Fruit fly (Drosophila melanogaster) whole organism, embryonic: ENCODE data around the gene CG5986.

Source experiments
- Ada2b ChIP-seq: fragments of 200-800 bp; sonication (Bioruptor generic); IDR thresholded peaks from 2 replicates; pipeline ENCODE4 v1.3.6; 2022; ENCODE audit warnings: missing biosample characterization, missing genetic modification characterization
- Adf1 ChIP-seq: fragments of 200-800 bp; sonication (Bioruptor generic); IDR thresholded peaks from 2 replicates; pipeline ENCODE4 v1.3.6; 2022; ENCODE audit warnings: missing biosample characterization, missing genetic modification characterization
- BEAF-32 ChIP-seq: fragments of 200-800 bp; sonication (Bioruptor generic); optimal IDR thresholded peaks from 3 replicates; lab custom pipeline; 2017; ENCODE audit warnings: missing biosample characterization, missing genetic modification characterization, mild to moderate bottlenecking, moderate library complexity, missing genetic modification reagents
- Blimp-1 ChIP-seq: fragments of 200-800 bp; sonication (Bioruptor generic); optimal IDR thresholded peaks from 3 replicates; lab custom pipeline; 2018; ENCODE audit warnings: missing biosample characterization, missing genetic modification characterization, mild to moderate bottlenecking, moderate library complexity, missing genetic modification reagents
- CG11456 ChIP-seq: fragments of 200-800 bp; sonication (Bioruptor generic); IDR thresholded peaks from 3 replicates; pipeline ENCODE4 v1.3.6; 2022; ENCODE audit warnings: missing biosample characterization, missing genetic modification characterization
- CG11504 ChIP-seq: fragments of 200-800 bp; sonication (Bioruptor generic); optimal IDR thresholded peaks from 3 replicates; lab custom pipeline; 2019; ENCODE audit warnings: missing biosample characterization, mild to moderate bottlenecking, missing genetic modification characterization, moderate library complexity
- CG12071 ChIP-seq: fragments of 200-800 bp; sonication (Bioruptor generic); optimal IDR thresholded peaks from 3 replicates; lab custom pipeline; 2018; ENCODE audit warnings: missing biosample characterization, mild to moderate bottlenecking, missing genetic modification characterization
- CG13894 ChIP-seq: fragments of 200-800 bp; sonication (Bioruptor generic); optimal IDR thresholded peaks from 3 replicates; lab custom pipeline; 2018; ENCODE audit warnings: missing biosample characterization, mild to moderate bottlenecking, missing genetic modification characterization, moderate library complexity
- CG15011 ChIP-seq: fragments of 200-800 bp; sonication (Bioruptor generic); optimal IDR thresholded peaks from 3 replicates; lab custom pipeline; 2018; ENCODE audit warnings: missing biosample characterization, mild to moderate bottlenecking, missing genetic modification characterization
- CG15269 ChIP-seq: fragments of 200-800 bp; sonication (Bioruptor generic); optimal IDR thresholded peaks from 2 replicates; lab custom pipeline; 2018; ENCODE audit warnings: missing biosample characterization, mild to moderate bottlenecking, missing genetic modification characterization, moderate library complexity
- CG15514 ChIP-seq: fragments of 200-800 bp; sonication (Bioruptor generic); optimal IDR thresholded peaks from 3 replicates; lab custom pipeline; 2017; ENCODE audit warnings: missing biosample characterization, missing genetic modification characterization, mild to moderate bottlenecking, moderate library complexity, missing genetic modification reagents
- CG1647 ChIP-seq: fragments of 200-800 bp; sonication (Bioruptor generic); optimal IDR thresholded peaks from 3 replicates; lab custom pipeline; 2016; ENCODE audit warnings: missing biosample characterization, missing genetic modification characterization
- CG17829 ChIP-seq: fragments of 200-800 bp; optimal IDR thresholded peaks from 2 replicates; lab custom pipeline; 2019; ENCODE audit warnings: missing biosample characterization, mild to moderate bottlenecking, missing genetic modification characterization, moderate library complexity
- CG18599 ChIP-seq: fragments of 200-800 bp; sonication (Bioruptor generic); optimal IDR thresholded peaks from 3 replicates; lab custom pipeline; 2017; ENCODE audit warnings: missing biosample characterization, missing genetic modification characterization, mild to moderate bottlenecking, moderate library complexity, missing genetic modification reagents
- CG30403 ChIP-seq: fragments of 200-800 bp; sonication (Bioruptor generic); optimal IDR thresholded peaks from 3 replicates; lab custom pipeline; 2016; ENCODE audit warnings: missing biosample characterization, missing genetic modification characterization
- CG3281 ChIP-seq: fragments of 200-800 bp; sonication (Bioruptor generic); optimal IDR thresholded peaks from 3 replicates; lab custom pipeline; 2017; ENCODE audit warnings: missing biosample characterization, mild to moderate bottlenecking, missing genetic modification characterization
- CG7963 ChIP-seq: fragments of 200-800 bp; sonication (Bioruptor generic); IDR thresholded peaks from 3 replicates; pipeline ENCODE4 v1.3.6; 2022; ENCODE audit warnings: missing biosample characterization, missing genetic modification characterization; ENCODE audit not compliant: partially characterized antibody
- CG8478 ChIP-seq: fragments of >200 bp; optimal IDR thresholded peaks from 2 replicates; lab custom pipeline; 2018
- CG9876 ChIP-seq: fragments of 200-800 bp; sonication (Bioruptor generic); optimal IDR thresholded peaks from 2 replicates; lab custom pipeline; 2016; ENCODE audit warnings: missing biosample characterization, missing genetic modification characterization
- D19B ChIP-seq: fragments of 200-800 bp; sonication (Bioruptor generic); optimal IDR thresholded peaks from 2 replicates; lab custom pipeline; 2017; ENCODE audit warnings: missing biosample characterization, mild to moderate bottlenecking, missing genetic modification characterization
- Doc3 ChIP-seq: fragments of 200-800 bp; sonication (Bioruptor generic); IDR thresholded peaks from 3 replicates; pipeline ENCODE4 v1.3.6; 2022; ENCODE audit warnings: missing biosample characterization, missing genetic modification characterization; ENCODE audit not compliant: partially characterized antibody
- H15 ChIP-seq: fragments of 200-800 bp; sonication (Bioruptor generic); IDR thresholded peaks from 3 replicates; pipeline ENCODE4 v1.3.6; 2022; ENCODE audit warnings: missing biosample characterization, missing genetic modification characterization
- Hand ChIP-seq: fragments of 200-800 bp; sonication (Bioruptor generic); optimal IDR thresholded peaks from 2 replicates; lab custom pipeline; 2017; ENCODE audit warnings: mild to moderate bottlenecking, missing biosample characterization, missing genetic modification reagents, missing genetic modification characterization
- Hr51 ChIP-seq, 2 experiments: fragments of 200-800 bp; sonication (Bioruptor generic); optimal IDR thresholded peaks; 2 replicates in 1 of 2; 3 replicates in 1 of 2; lab custom pipeline; 2016 to 2018; ENCODE audit warnings: missing biosample characterization in 2 of 2, missing genetic modification characterization in 2 of 2, mild to moderate bottlenecking in 1 of 2, moderate library complexity in 1 of 2
- NfI ChIP-seq: fragments of 200-800 bp; sonication (Bioruptor generic); optimal IDR thresholded peaks from 3 replicates; lab custom pipeline; 2018; ENCODE audit warnings: missing biosample characterization, mild to moderate bottlenecking, missing genetic modification characterization, moderate library complexity
- PHDP ChIP-seq: fragments of 200-800 bp; sonication (Bioruptor generic); optimal IDR thresholded peaks from 3 replicates; lab custom pipeline; 2018; ENCODE audit warnings: missing biosample characterization, mild to moderate bottlenecking, missing genetic modification characterization, moderate library complexity
- Pdp1 ChIP-seq, 2 experiments: fragments of 200-800 bp; sonication (Bioruptor generic); optimal IDR thresholded peaks; 3 replicates each; lab custom pipeline; 2016; ENCODE audit warnings: missing biosample characterization in 2 of 2, missing genetic modification characterization in 2 of 2, mild to moderate bottlenecking in 1 of 2, moderate library complexity in 1 of 2
- Trl ChIP-seq, 3 experiments: fragments of >200 bp in 2 of 3; fragments of 200-800 bp in 1 of 3; sonication (Bioruptor generic) in 1 of 3; optimal IDR thresholded peaks; 2 replicates in 1 of 3; 3 replicates in 2 of 3; lab custom pipeline; 2016 to 2017; ENCODE audit warnings: missing biosample characterization in 1 of 3, missing genetic modification characterization in 1 of 3
- abd-A ChIP-seq: fragments of 200-800 bp; sonication (Bioruptor generic); optimal IDR thresholded peaks from 3 replicates; lab custom pipeline; 2019; ENCODE audit warnings: missing biosample characterization, mild to moderate bottlenecking, missing genetic modification characterization, moderate library complexity
- caup ChIP-seq: fragments of 200-800 bp; sonication (Bioruptor generic); optimal IDR thresholded peaks from 3 replicates; lab custom pipeline; 2017; ENCODE audit warnings: missing biosample characterization, mild to moderate bottlenecking, missing genetic modification characterization, moderate library complexity; ENCODE audit not compliant: severe bottlenecking
- dati ChIP-seq: fragments of 200-800 bp; sonication (Bioruptor generic); IDR thresholded peaks from 2 replicates; pipeline ENCODE4 v1.3.6; 2022; ENCODE audit warnings: missing biosample characterization, missing genetic modification characterization
- emc ChIP-seq: fragments of 200-800 bp; sonication (Bioruptor generic); optimal IDR thresholded peaks from 2 replicates; lab custom pipeline; 2016; ENCODE audit warnings: missing biosample characterization, missing genetic modification characterization
- fd3F ChIP-seq: fragments of 200-800 bp; sonication (Bioruptor generic); optimal IDR thresholded peaks from 2 replicates; lab custom pipeline; 2018; ENCODE audit warnings: missing biosample characterization, mild to moderate bottlenecking, missing genetic modification characterization, moderate library complexity
- fd64A ChIP-seq: fragments of 200-800 bp; sonication (Bioruptor generic); optimal IDR thresholded peaks from 3 replicates; lab custom pipeline; 2018; ENCODE audit warnings: missing biosample characterization, mild to moderate bottlenecking, missing genetic modification characterization
- gem ChIP-seq: fragments of 200-800 bp; sonication (Bioruptor generic); optimal IDR thresholded peaks from 2 replicates; lab custom pipeline; 2019; ENCODE audit warnings: missing biosample characterization, mild to moderate bottlenecking, missing genetic modification characterization, moderate library complexity
- ham ChIP-seq: fragments of 200-800 bp; sonication (Bioruptor generic); IDR thresholded peaks from 2 replicates; pipeline ENCODE4 v1.3.6; 2022; ENCODE audit warnings: missing biosample characterization, missing genetic modification characterization
- hth ChIP-seq: fragments of >200 bp; optimal IDR thresholded peaks from 2 replicates; lab custom pipeline; 2017; ENCODE audit warnings: inconsistent platforms
- mld ChIP-seq: fragments of 200-800 bp; sonication (Bioruptor generic); IDR thresholded peaks from 3 replicates; pipeline ENCODE4 v1.3.6; 2022; ENCODE audit warnings: missing biosample characterization, missing genetic modification characterization; ENCODE audit not compliant: partially characterized antibody
- nau ChIP-seq: fragments of 200-800 bp; sonication (Bioruptor generic); optimal IDR thresholded peaks from 3 replicates; lab custom pipeline; 2017; ENCODE audit warnings: missing biosample characterization, mild to moderate bottlenecking, missing genetic modification characterization, missing genetic modification reagents
- odd ChIP-seq: fragments of 200-800 bp; sonication (Bioruptor generic); optimal IDR thresholded peaks from 2 replicates; lab custom pipeline; 2017; ENCODE audit warnings: missing biosample characterization, mild to moderate bottlenecking, missing genetic modification characterization
- pum ChIP-seq: fragments of 200-800 bp; sonication (Bioruptor generic); optimal IDR thresholded peaks from 2 replicates; lab custom pipeline; 2016; ENCODE audit warnings: missing biosample characterization, missing genetic modification characterization
- sc ChIP-seq, 3 experiments: fragments of >200 bp in 2 of 3; fragments of 200-800 bp in 1 of 3; sonication (Bioruptor generic) in 1 of 3; optimal IDR thresholded peaks; 2 replicates in 2 of 3; 3 replicates in 1 of 3; lab custom pipeline; 2017; ENCODE audit warnings: mild to moderate bottlenecking in 1 of 3, missing biosample characterization in 1 of 3, missing genetic modification characterization in 1 of 3, missing genetic modification reagents in 1 of 3
- scrt ChIP-seq: fragments of 200-800 bp; sonication (Bioruptor generic); optimal IDR thresholded peaks from 2 replicates; lab custom pipeline; 2018; ENCODE audit warnings: missing biosample characterization, mild to moderate bottlenecking, missing genetic modification characterization, moderate library complexity
- sens ChIP-seq: fragments of 200-800 bp; sonication (Bioruptor generic); peaks from one replicate; lab custom pipeline; 2016; ENCODE audit warnings: missing biosample characterization, missing genetic modification characterization
- tll ChIP-seq, 2 experiments: fragments of 200-800 bp in 1 of 2; fragments of >200 bp in 1 of 2; sonication (Bioruptor generic) in 1 of 2; optimal IDR thresholded peaks; 2 replicates each; lab custom pipeline; 2017 to 2019; ENCODE audit warnings: missing biosample characterization in 2 of 2, missing genetic modification characterization in 2 of 2, mild to moderate bottlenecking in 1 of 2, moderate library complexity in 1 of 2
- zf30C ChIP-seq: fragments of 200-800 bp; sonication (Bioruptor generic); optimal IDR thresholded peaks from 3 replicates; lab custom pipeline; 2018; ENCODE audit warnings: missing biosample characterization, mild to moderate bottlenecking, missing genetic modification characterization

The CG5986 gene

DNA sequence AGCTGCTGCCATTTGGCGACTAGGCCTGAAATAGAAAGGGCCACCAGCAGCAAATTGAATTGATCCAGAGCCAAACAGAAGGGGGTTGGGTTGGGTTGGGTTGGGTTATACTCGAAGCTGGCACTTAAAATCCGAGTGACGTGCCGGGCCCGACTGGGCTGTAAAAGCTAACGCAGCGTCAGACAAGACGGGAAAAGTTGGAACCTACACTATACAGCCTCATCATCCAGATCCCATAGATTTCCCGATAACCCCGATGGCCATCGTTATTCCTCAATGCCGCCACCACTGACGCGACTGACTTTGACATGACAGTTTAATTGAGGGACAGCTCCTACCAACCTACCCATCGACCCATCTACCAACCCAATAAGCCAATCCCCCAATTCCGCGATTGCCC, 22.4 kb downstream of the CG5986 start:
- no peak for TF ChIP-seq CG17829 (tag; lab: Kevin White, UChicago)
- TF ChIP-seq CG13894: peak; percentile 96

DNA sequence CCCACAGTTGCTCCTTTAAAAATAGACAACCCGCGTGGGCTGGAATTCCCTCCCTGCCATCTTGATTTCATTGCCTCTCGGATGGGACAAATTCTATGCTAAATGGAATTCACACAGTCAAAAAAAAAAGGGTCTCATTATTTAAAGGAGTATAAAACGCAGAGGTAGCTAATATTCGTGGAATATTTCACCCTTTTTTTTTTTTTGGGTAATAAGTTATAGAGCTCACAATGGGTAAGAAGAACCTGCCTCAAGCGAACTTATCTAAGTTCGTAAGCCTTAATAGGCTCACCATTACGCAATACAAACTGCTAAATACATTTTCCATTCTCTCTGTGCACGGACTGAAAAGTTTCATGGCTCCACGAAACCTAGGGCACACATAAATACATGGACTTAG, 26.1 kb downstream of the CG5986 start:
- peak; percentile 26 for TF ChIP-seq NfI (GFP tag; lab: Kevin White, UChicago)
- TF ChIP-seq CG3281 (GFP tag; lab: Kevin White, UChicago): peak; percentile 40
- no peak for TF ChIP-seq sc (optimal IDR thresholded peaks at IDR 0.05; lab: Kevin White, UChicago)
- no peak for TF ChIP-seq sc (GFP tag; optimal IDR thresholded peaks at IDR 0.05; lab: Kevin White, UChicago)
- peak; percentile 71 for TF ChIP-seq Hand (GFP tag; lab: Kevin White, UChicago)
- no peak for TF ChIP-seq nau (GFP tag; lab: Kevin White, UChicago)
- no peak for TF ChIP-seq BEAF-32 (GFP tag; lab: Kevin White, UChicago)
- peak; percentile 19 for TF ChIP-seq CG15514
- TF ChIP-seq CG11456 (GFP tag; lab: Robert Waterston, UW): peak; percentile 8; the same call in 1 of the 3 replicates
- peak; percentile 5; the same call in 1 of the 2 replicates for TF ChIP-seq Ada2b (GFP tag; lab: Robert Waterston, UW)
- no peak for TF ChIP-seq CG1647
- peak; percentile 37 for TF ChIP-seq sens
- TF ChIP-seq zf30C (GFP tag; lab: Kevin White, UChicago): peak; percentile 8
- TF ChIP-seq dati (GFP tag; lab: Robert Waterston, UW): no peak
- no peak for TF ChIP-seq Trl (optimal IDR thresholded peaks at IDR 0.05; lab: Kevin White, UChicago)
- TF ChIP-seq Trl (GFP tag; optimal IDR thresholded peaks at IDR 0.05; lab: Kevin White, UChicago): no peak
- no peak for TF ChIP-seq H15
- no peak for TF ChIP-seq CG7963 (GFP tag; lab: Robert Waterston, UW)
- no peak for TF ChIP-seq CG9876
- TF ChIP-seq tll (GFP tag; optimal IDR thresholded peaks at IDR 0.05; lab: Kevin White, UChicago): no peak
- no peak for TF ChIP-seq scrt
- no peak for TF ChIP-seq Adf1 (GFP tag; lab: Robert Waterston, UW)
- no peak for TF ChIP-seq ham (GFP tag; lab: Robert Waterston, UW)
- peak in 1 of 2 experiments; percentile 13 for TF ChIP-seq Pdp1 (GFP tag; optimal IDR thresholded peaks at IDR 0.05; lab: Kevin White, UChicago)
- no peak for TF ChIP-seq emc (GFP tag; lab: Kevin White, UChicago)
- no peak for TF ChIP-seq CG12071 (GFP tag; lab: Kevin White, UChicago)
- peak; percentile 36 for TF ChIP-seq CG11504
- peak; percentile 10 for TF ChIP-seq PHDP (tag; lab: Kevin White, UChicago)
- TF ChIP-seq Hr51 (GFP tag; optimal IDR thresholded peaks at IDR 0.05; lab: Kevin White, UChicago): peak in 1 of 2 experiments; percentile 27
- TF ChIP-seq D19B (GFP tag; lab: Kevin White, UChicago): no peak
- peak; percentile 41 for TF ChIP-seq CG13894
- TF ChIP-seq abd-A: peak; percentile 46
- no peak for TF ChIP-seq CG15011
- peak; percentile 45 for TF ChIP-seq CG15269 (tag; lab: Kevin White, UChicago)
- TF ChIP-seq hth (lab: Kevin White, UChicago): no peak
- no peak for TF ChIP-seq CG8478
- peak; percentile 71 for TF ChIP-seq CG18599 (GFP tag; lab: Kevin White, UChicago)
- TF ChIP-seq CG17829 (tag; lab: Kevin White, UChicago): no peak
- TF ChIP-seq caup (GFP tag; lab: Kevin White, UChicago): peak; percentile 41
- no peak for TF ChIP-seq CG30403 (GFP tag; lab: Kevin White, UChicago)
- TF ChIP-seq mld: no peak
- no peak for TF ChIP-seq Doc3 (GFP tag; lab: Robert Waterston, UW)
- TF ChIP-seq fd64A (GFP tag; lab: Kevin White, UChicago): no peak
- no peak for TF ChIP-seq fd3F (GFP tag; lab: Kevin White, UChicago)
- peak; percentile 1 for TF ChIP-seq odd
- no peak for TF ChIP-seq Blimp-1 (GFP tag; lab: Kevin White, UChicago)
- TF ChIP-seq gem (tag; lab: Kevin White, UChicago): peak; percentile 28
- TF ChIP-seq pum (GFP tag; lab: Kevin White, UChicago): no peak
